Worm (Caenorhabditis elegans) whole organism, L2 larva: Measurements from ENCODE around the gene C28C12.12.

ENCODE experiments used
- C34F6.9 ChIP-seq: fragments of 150-350 bp; optimal IDR thresholded peaks from 2 replicates; lab custom pipeline; 2014; ENCODE audit warnings: missing biosample characterization, missing genetic modification characterization
- F13H6.1 ChIP-seq: sonication (generic microtip); optimal IDR thresholded peaks from 2 replicates; lab custom pipeline; 2016; ENCODE audit warnings: missing genetic modification characterization, missing compliant biosample characterization
- Y55F3AM.14 ChIP-seq: fragments of 200-800 bp; sonication (Bioruptor generic); optimal IDR thresholded peaks from 2 replicates; lab custom pipeline; 2018; ENCODE audit warnings: mild to moderate bottlenecking, missing genetic modification characterization, missing compliant biosample characterization
- alr-1 ChIP-seq: fragments of 150-350 bp; optimal IDR thresholded peaks from 2 replicates; lab custom pipeline; 2014; ENCODE audit warnings: missing biosample characterization, missing genetic modification characterization
- aly-2 ChIP-seq: fragments of 150-350 bp; optimal IDR thresholded peaks from 2 replicates; lab custom pipeline; 2014; ENCODE audit warnings: missing biosample characterization, missing genetic modification characterization
- blmp-1 ChIP-seq: sonication (generic microtip); optimal IDR thresholded peaks from 2 replicates; lab custom pipeline; 2017; ENCODE audit warnings: missing genetic modification characterization, mild to moderate bottlenecking, missing compliant biosample characterization, antibody characterized with exemption, moderate library complexity; ENCODE audit not compliant: insufficient read depth
- ceh-16 ChIP-seq: fragments of 150-350 bp; optimal IDR thresholded peaks from 2 replicates; lab custom pipeline; 2014; ENCODE audit warnings: missing biosample characterization, missing genetic modification characterization
- crh-2 ChIP-seq: sonication (generic microtip); optimal IDR thresholded peaks from 2 replicates; lab custom pipeline; 2017; ENCODE audit warnings: missing biosample characterization, missing genetic modification characterization
- dmd-4 ChIP-seq: sonication (generic microtip); optimal IDR thresholded peaks from 2 replicates; lab custom pipeline; 2017; ENCODE audit warnings: missing biosample characterization, missing genetic modification characterization
- egl-27 ChIP-seq: sonication (generic microtip); optimal IDR thresholded peaks from 3 replicates; lab custom pipeline; 2017; ENCODE audit warnings: missing biosample characterization, missing genetic modification reagents, missing genetic modification characterization
- elt-1 ChIP-seq: fragments of 150-350 bp; optimal IDR thresholded peaks from 2 replicates; lab custom pipeline; 2014; ENCODE audit warnings: missing biosample characterization, missing genetic modification characterization
- elt-3 ChIP-seq: sonication (generic microtip); optimal IDR thresholded peaks from 2 replicates; lab custom pipeline; 2017; ENCODE audit warnings: missing biosample characterization, missing genetic modification characterization
- fos-1 ChIP-seq: fragments of 150-350 bp; optimal IDR thresholded peaks from 2 replicates; lab custom pipeline; 2014; ENCODE audit warnings: missing biosample characterization, missing genetic modification characterization
- lin-13 ChIP-seq: fragments of 150-350 bp; optimal IDR thresholded peaks from 2 replicates; lab custom pipeline; 2014; ENCODE audit warnings: missing biosample characterization, missing genetic modification reagents, missing genetic modification characterization
- lin-39 ChIP-seq: fragments of 150-350 bp; optimal IDR thresholded peaks from 2 replicates; lab custom pipeline; 2014; ENCODE audit warnings: missing biosample characterization, missing genetic modification reagents, missing genetic modification characterization
- lsy-2 ChIP-seq, 2 experiments: fragments of 150-350 bp in 1 of 2; sonication (generic microtip) in 1 of 2; optimal IDR thresholded peaks; 2 replicates each; lab custom pipeline; 2014 to 2017; ENCODE audit warnings: missing biosample characterization in 2 of 2, missing genetic modification characterization in 2 of 2
- mbf-1 ChIP-seq: sonication (generic microtip); optimal IDR thresholded peaks from 2 replicates; lab custom pipeline; 2017; ENCODE audit warnings: missing biosample characterization, missing genetic modification characterization
- mdl-1 ChIP-seq, 2 experiments: fragments of 150-350 bp in 1 of 2; sonication (generic microtip) in 1 of 2; optimal IDR thresholded peaks; 2 replicates each; lab custom pipeline; 2017; ENCODE audit warnings: missing biosample characterization in 2 of 2, missing genetic modification characterization in 2 of 2
- nhr-10 ChIP-seq: sonication (generic microtip); optimal IDR thresholded peaks from 2 replicates; lab custom pipeline; 2017; ENCODE audit warnings: missing biosample characterization, missing genetic modification characterization
- nhr-11 ChIP-seq: fragments of 150-350 bp; optimal IDR thresholded peaks from 2 replicates; lab custom pipeline; 2014; ENCODE audit warnings: missing biosample characterization, missing genetic modification characterization
- nhr-12 ChIP-seq: fragments of 150-350 bp; optimal IDR thresholded peaks from 2 replicates; lab custom pipeline; 2014; ENCODE audit warnings: missing biosample characterization, missing genetic modification characterization
- nhr-129 ChIP-seq: fragments of 150-350 bp; optimal IDR thresholded peaks from 2 replicates; lab custom pipeline; 2014; ENCODE audit warnings: missing biosample characterization, missing genetic modification characterization
- nhr-21 ChIP-seq: fragments of 150-350 bp; optimal IDR thresholded peaks from 2 replicates; lab custom pipeline; 2014; ENCODE audit warnings: missing biosample characterization, missing genetic modification characterization
- nhr-23 ChIP-seq: fragments of 150-350 bp; optimal IDR thresholded peaks from 2 replicates; lab custom pipeline; 2014; ENCODE audit warnings: missing biosample characterization, missing genetic modification reagents, missing genetic modification characterization
- nhr-25 ChIP-seq: fragments of 150-350 bp; sonication (generic microtip); optimal IDR thresholded peaks from 3 replicates; lab custom pipeline; 2014; ENCODE audit warnings: missing biosample characterization, missing genetic modification characterization
- nhr-6 ChIP-seq: fragments of 150-350 bp; optimal IDR thresholded peaks from 2 replicates; lab custom pipeline; 2014; ENCODE audit warnings: missing biosample characterization, missing genetic modification characterization
- sem-4 ChIP-seq: fragments of 150-350 bp; optimal IDR thresholded peaks from 2 replicates; lab custom pipeline; 2014; ENCODE audit warnings: missing biosample characterization, missing genetic modification reagents, missing genetic modification characterization
- skn-1 ChIP-seq: sonication (generic microtip); optimal IDR thresholded peaks from 2 replicates; lab custom pipeline; 2017; ENCODE audit warnings: missing biosample characterization, missing genetic modification characterization
- sma-3 ChIP-seq: sonication (generic microtip); optimal IDR thresholded peaks from 2 replicates; lab custom pipeline; 2016; ENCODE audit warnings: missing genetic modification reagents, missing genetic modification characterization, missing compliant biosample characterization
- sma-9 ChIP-seq, 2 experiments: fragments of 150-350 bp in 1 of 2; sonication (generic microtip) in 1 of 2; optimal IDR thresholded peaks; 2 replicates each; lab custom pipeline; 2014 to 2016; ENCODE audit warnings: missing genetic modification characterization in 2 of 2, mild to moderate bottlenecking in 1 of 2, missing biosample characterization in 1 of 2, missing compliant biosample characterization in 1 of 2, missing genetic modification reagents in 1 of 2, moderate library complexity in 1 of 2
- unc-39 ChIP-seq: fragments of 150-350 bp; optimal IDR thresholded peaks from 2 replicates; lab custom pipeline; 2014; ENCODE audit warnings: missing biosample characterization, missing genetic modification characterization
- unc-55 ChIP-seq: fragments of 150-350 bp; sonication (generic microtip); optimal IDR thresholded peaks from 3 replicates; lab custom pipeline; 2014; ENCODE audit warnings: missing biosample characterization, missing genetic modification reagents, missing genetic modification characterization
- unc-62 ChIP-seq: fragments of 150-350 bp; optimal IDR thresholded peaks from 2 replicates; lab custom pipeline; 2014; ENCODE audit warnings: missing biosample characterization, missing genetic modification reagents, missing genetic modification characterization
- zag-1 ChIP-seq: fragments of 150-350 bp; optimal IDR thresholded peaks from 2 replicates; lab custom pipeline; 2014; ENCODE audit warnings: missing biosample characterization, missing genetic modification characterization
- ztf-4 ChIP-seq: fragments of 150-350 bp; optimal IDR thresholded peaks from 2 replicates; lab custom pipeline; 2014; ENCODE audit warnings: missing biosample characterization, missing genetic modification characterization

C28C12.12 gene

DNA sequence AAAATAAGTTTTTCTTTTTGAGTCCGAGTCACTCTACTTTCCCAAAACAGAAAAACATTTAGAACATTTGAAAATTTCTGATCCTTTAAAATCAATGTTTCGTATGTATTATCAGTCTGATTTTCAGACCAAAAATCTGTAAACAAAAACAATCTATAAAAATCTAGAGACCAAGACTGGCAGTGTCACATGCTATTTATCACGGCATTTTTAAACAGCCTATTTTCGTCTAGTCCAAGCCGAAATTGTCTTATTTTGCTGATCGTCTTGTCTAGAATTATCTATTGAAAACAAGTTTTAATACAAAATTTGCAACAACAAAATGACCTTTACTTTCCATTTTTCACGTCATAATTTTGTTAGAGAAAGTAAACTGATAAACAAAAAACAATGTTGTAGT lies 30.4 kb upstream of the C28C12.12 start:
- TF ChIP-seq crh-2 (tag; lab: Kevin White, UChicago), result peak; percentile 7
- no peak for TF ChIP-seq alr-1 (tag; lab: Kevin White, UChicago)
- no peak for TF ChIP-seq elt-3
- TF ChIP-seq nhr-25 (tag; lab: Kevin White, UChicago), result peak; percentile 11
- TF ChIP-seq unc-55, result no peak
- TF ChIP-seq zag-1, result no peak

ce11 chrIV:8526050-8526449 lies 29.9 kb upstream of the C28C12.12 start:
- TF ChIP-seq sma-9 (GFP tag; optimal IDR thresholded peaks at IDR 0.05; lab: Kevin White, UChicago) (peak; percentile 97), sma-9 (tag; optimal IDR thresholded peaks at IDR 0.05; lab: Kevin White, UChicago) (peak; percentile 77), aly-2 (tag; lab: Kevin White, UChicago) (no peak), lin-39 (tag; lab: Kevin White, UChicago) (no peak), nhr-23 (tag; lab: Kevin White, UChicago) (no peak), elt-1 (no peak), nhr-6 (peak; percentile 79), Y55F3AM.14 (GFP tag; lab: Kevin White, UChicago) (peak; percentile 62), nhr-21 (tag; lab: Kevin White, UChicago) (peak; percentile 87), mdl-1 (tag; optimal IDR thresholded peaks at IDR 0.05; lab: Kevin White, UChicago) (peak in 1 of 2 experiments; percentile 44), ceh-16 (tag; lab: Kevin White, UChicago) (no peak), sma-3 (peak; percentile 88), ztf-4 (tag; lab: Kevin White, UChicago) (peak; percentile 65), fos-1 (tag; lab: Kevin White, UChicago) (peak; percentile 68), crh-2 (tag; lab: Kevin White, UChicago) (peak; percentile 63), C34F6.9 (tag; lab: Kevin White, UChicago) (peak; percentile 11), lsy-2 (tag; optimal IDR thresholded peaks at IDR 0.05; lab: Kevin White, UChicago) (peak in 1 of 2 experiments; percentile 86), F13H6.1 (tag; lab: Kevin White, UChicago) (peak; percentile 92), unc-62 (GFP tag; lab: Kevin White, UChicago) (peak; percentile 23), egl-27 (tag; lab: Kevin White, UChicago) (peak; percentile 62), skn-1 (tag; lab: Kevin White, UChicago) (no peak), blmp-1 (tag; lab: Kevin White, UChicago) (peak; percentile 43), nhr-129 (tag; lab: Kevin White, UChicago) (peak; percentile 88), nhr-12 (tag; lab: Kevin White, UChicago) (no peak), sem-4 (tag; lab: Kevin White, UChicago) (peak; percentile 18), dmd-4 (tag; lab: Kevin White, UChicago) (no peak)

ce11 chrIV:8523981-8524380 lies 27.8 kb upstream of the C28C12.12 start:
- TF ChIP-seq egl-27 (tag; lab: Kevin White, UChicago) (no peak), nhr-129 (tag; lab: Kevin White, UChicago) (no peak), nhr-10 (tag; lab: Kevin White, UChicago) (no peak), lin-13 (no peak), aly-2 (tag; lab: Kevin White, UChicago) (no peak), mbf-1 (tag; lab: Kevin White, UChicago) (no peak)

DNA sequence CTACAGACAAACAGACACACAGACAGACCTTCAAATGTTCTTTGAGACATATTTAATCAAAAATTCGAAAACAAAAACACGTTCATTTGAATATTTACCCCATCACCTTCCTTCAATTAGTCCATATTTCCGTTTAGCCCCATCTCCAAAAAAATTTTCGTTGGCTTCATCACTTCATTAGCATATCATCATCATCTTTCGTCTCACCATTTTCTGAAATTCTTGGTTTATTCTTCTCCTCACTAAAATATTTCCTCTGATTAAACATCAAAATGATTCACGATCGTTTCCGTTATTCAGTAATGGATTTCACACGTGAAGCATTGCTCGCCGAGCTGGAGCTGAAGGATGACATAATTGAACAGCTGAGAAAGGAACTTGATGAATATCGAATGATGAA lies 24.4 kb upstream of the C28C12.12 start, which contains the start of gene pkg-2:
Gene pkg-2, plus strand, starts transcription at position 301 of the 400 bp plus-strand sequence.
- TF ChIP-seq skn-1 (tag; lab: Kevin White, UChicago) (no peak), lsy-2 (tag; optimal IDR thresholded peaks at IDR 0.05; lab: Kevin White, UChicago) (no peak), nhr-25 (tag; lab: Kevin White, UChicago) (no peak), ztf-4 (tag; lab: Kevin White, UChicago) (no peak), egl-27 (tag; lab: Kevin White, UChicago) (no peak), nhr-10 (tag; lab: Kevin White, UChicago) (no peak), nhr-11 (tag; lab: Kevin White, UChicago) (no peak), zag-1 (no peak), elt-3 (no peak), nhr-6 (no peak), nhr-23 (tag; lab: Kevin White, UChicago) (no peak), unc-55 (no peak), mdl-1 (tag; optimal IDR thresholded peaks at IDR 0.05; lab: Kevin White, UChicago) (no peak), unc-39 (tag; lab: Kevin White, UChicago) (no peak), alr-1 (tag; lab: Kevin White, UChicago) (no peak), elt-1 (no peak), lin-39 (tag; lab: Kevin White, UChicago) (no peak)
